Fruit fly (Drosophila melanogaster) whole organism, prepupa: ENCODE measurements around the gene Rdh.

Experiments
- Blimp-1 ChIP-seq: fragments of 200-800 bp; sonication (Bioruptor generic); optimal IDR thresholded peaks from 3 replicates; lab custom pipeline; 2017; ENCODE audit warnings: missing biosample characterization, missing genetic modification characterization, mild to moderate bottlenecking, moderate library complexity, missing genetic modification reagents
- CG10631 ChIP-seq: fragments of 200-800 bp; sonication (Bioruptor generic); optimal IDR thresholded peaks from 2 replicates; lab custom pipeline; 2016; ENCODE audit warnings: missing biosample characterization, missing genetic modification characterization
- CG10669 ChIP-seq: fragments of 200-800 bp; sonication (Bioruptor generic); optimal IDR thresholded peaks from 3 replicates; lab custom pipeline; 2018; ENCODE audit warnings: missing biosample characterization, mild to moderate bottlenecking, missing genetic modification characterization, moderate library complexity
- CG11902 ChIP-seq: fragments of 200-800 bp; sonication (Bioruptor generic); optimal IDR thresholded peaks from 3 replicates; lab custom pipeline; 2016; ENCODE audit warnings: missing biosample characterization, missing genetic modification characterization
- CG15336 ChIP-seq: fragments of 200-800 bp; sonication (Bioruptor generic); IDR thresholded peaks from 2 replicates; pipeline ENCODE4 v1.3.6; 2022; ENCODE audit warnings: missing biosample characterization, missing genetic modification characterization
- CG1621 ChIP-seq: fragments of 200-800 bp; sonication (Bioruptor generic); optimal IDR thresholded peaks from 3 replicates; lab custom pipeline; 2018; ENCODE audit warnings: missing biosample characterization, mild to moderate bottlenecking, missing genetic modification characterization
- CG16779 ChIP-seq: fragments of 200-800 bp; sonication (Bioruptor generic); optimal IDR thresholded peaks from 3 replicates; lab custom pipeline; 2017; ENCODE audit warnings: missing biosample characterization, mild to moderate bottlenecking, missing genetic modification characterization
- CG3032 ChIP-seq: fragments of 200-800 bp; optimal IDR thresholded peaks from 2 replicates; lab custom pipeline; 2019; ENCODE audit warnings: missing biosample characterization, mild to moderate bottlenecking, missing genetic modification characterization, moderate library complexity
- CG32006 ChIP-seq: fragments of 200-800 bp; sonication (Bioruptor generic); optimal IDR thresholded peaks from 3 replicates; lab custom pipeline; 2017; ENCODE audit warnings: missing biosample characterization, mild to moderate bottlenecking, missing genetic modification characterization
- CG4318 ChIP-seq: fragments of 200-800 bp; sonication (Bioruptor generic); optimal IDR thresholded peaks from 3 replicates; lab custom pipeline; 2017; ENCODE audit warnings: missing biosample characterization, mild to moderate bottlenecking, missing genetic modification characterization
- CG6163 ChIP-seq: fragments of 200-800 bp; sonication (Bioruptor generic); IDR thresholded peaks from 3 replicates; pipeline ENCODE4 v1.3.6; 2022; ENCODE audit warnings: missing biosample characterization, missing genetic modification characterization
- CG6276 ChIP-seq: fragments of 200-800 bp; sonication (Bioruptor generic); optimal IDR thresholded peaks from 2 replicates; lab custom pipeline; 2017; ENCODE audit warnings: missing biosample characterization, mild to moderate bottlenecking, missing genetic modification characterization
- CG6792 ChIP-seq: fragments of 200-800 bp; sonication (Bioruptor generic); optimal IDR thresholded peaks from 3 replicates; lab custom pipeline; 2016; ENCODE audit warnings: missing biosample characterization, missing genetic modification characterization
- CG6808 ChIP-seq: fragments of 200-800 bp; sonication (Bioruptor generic); optimal IDR thresholded peaks from 3 replicates; lab custom pipeline; 2017; ENCODE audit warnings: missing biosample characterization, missing genetic modification characterization, mild to moderate bottlenecking, moderate library complexity, missing genetic modification reagents
- CG6854 ChIP-seq: fragments of 200-800 bp; sonication (Bioruptor generic); optimal IDR thresholded peaks from 2 replicates; lab custom pipeline; 2017; ENCODE audit warnings: missing biosample characterization, mild to moderate bottlenecking, missing genetic modification characterization
- CG7368 ChIP-seq: fragments of 200-800 bp; sonication (Bioruptor generic); optimal IDR thresholded peaks from 3 replicates; lab custom pipeline; 2016; ENCODE audit warnings: missing biosample characterization, missing genetic modification characterization
- CG8119 ChIP-seq: fragments of 200-800 bp; sonication (Bioruptor generic); IDR thresholded peaks from 3 replicates; pipeline ENCODE4 v1.3.6; 2022; ENCODE audit warnings: missing biosample characterization, missing genetic modification characterization
- CG8319 ChIP-seq: fragments of 200-800 bp; sonication (Bioruptor generic); optimal IDR thresholded peaks from 3 replicates; lab custom pipeline; 2016; ENCODE audit warnings: missing biosample characterization, missing genetic modification characterization
- CG8632 ChIP-seq: fragments of 200-800 bp; sonication (Bioruptor generic); optimal IDR thresholded peaks from 3 replicates; lab custom pipeline; 2016; ENCODE audit warnings: missing biosample characterization, missing genetic modification characterization
- Eip78C ChIP-seq: fragments of 200-800 bp; sonication (Bioruptor generic); peaks from one replicate; lab custom pipeline; 2016; ENCODE audit warnings: missing biosample characterization, missing genetic modification characterization
- Eip93F ChIP-seq: fragments of 200-800 bp; sonication (Bioruptor generic); optimal IDR thresholded peaks from 2 replicates; lab custom pipeline; 2016; ENCODE audit warnings: missing biosample characterization, mild to moderate bottlenecking, missing genetic modification characterization
- Ets21C ChIP-seq: fragments of 200-800 bp; sonication (Bioruptor generic); optimal IDR thresholded peaks from 3 replicates; lab custom pipeline; 2016; ENCODE audit warnings: missing biosample characterization, missing genetic modification characterization
- Ets96B ChIP-seq: fragments of 200-800 bp; optimal IDR thresholded peaks from 2 replicates; lab custom pipeline; 2019; ENCODE audit warnings: missing biosample characterization, mild to moderate bottlenecking, missing genetic modification characterization, moderate library complexity
- Gug ChIP-seq: fragments of 200-800 bp; sonication (Bioruptor generic); IDR thresholded peaks from 2 replicates; pipeline ENCODE4 v1.3.6; 2022; ENCODE audit warnings: missing biosample characterization, missing genetic modification characterization
- Hr39 ChIP-seq: fragments of 200-800 bp; sonication (Bioruptor generic); optimal IDR thresholded peaks from 2 replicates; lab custom pipeline; 2016; ENCODE audit warnings: missing biosample characterization, missing genetic modification characterization
- Hr4 ChIP-seq: fragments of 200-800 bp; sonication (Bioruptor generic); optimal IDR thresholded peaks from 3 replicates; lab custom pipeline; 2016; ENCODE audit warnings: missing biosample characterization, missing genetic modification characterization
- Met ChIP-seq: fragments of 200-800 bp; sonication (Bioruptor generic); optimal IDR thresholded peaks from 3 replicates; lab custom pipeline; 2016; ENCODE audit warnings: missing biosample characterization, missing genetic modification characterization
- OdsH ChIP-seq: fragments of 200-800 bp; sonication (Bioruptor generic); optimal IDR thresholded peaks from 3 replicates; lab custom pipeline; 2016; ENCODE audit warnings: missing biosample characterization, missing genetic modification characterization
- Smox ChIP-seq: fragments of 200-800 bp; sonication (Bioruptor generic); optimal IDR thresholded peaks from 3 replicates; lab custom pipeline; 2016; ENCODE audit warnings: missing biosample characterization, missing genetic modification characterization
- Sox102F ChIP-seq: fragments of 200-800 bp; sonication (Bioruptor generic); optimal IDR thresholded peaks from 2 replicates; lab custom pipeline; 2016; ENCODE audit warnings: missing biosample characterization, mild to moderate bottlenecking, missing genetic modification characterization
- Sox14 ChIP-seq: fragments of 200-800 bp; sonication (Bioruptor generic); optimal IDR thresholded peaks from 3 replicates; lab custom pipeline; 2016; ENCODE audit warnings: missing biosample characterization, missing genetic modification characterization
- acj6 ChIP-seq: fragments of 200-800 bp; sonication (Bioruptor generic); optimal IDR thresholded peaks from 3 replicates; lab custom pipeline; 2016; ENCODE audit warnings: missing biosample characterization, missing genetic modification characterization
- cyc ChIP-seq: fragments of 200-800 bp; sonication (Bioruptor generic); optimal IDR thresholded peaks from 3 replicates; lab custom pipeline; 2016; ENCODE audit warnings: missing biosample characterization, missing genetic modification characterization
- dsx ChIP-seq: fragments of 200-800 bp; optimal IDR thresholded peaks from 3 replicates; lab custom pipeline; 2019; ENCODE audit warnings: missing biosample characterization, mild to moderate bottlenecking, missing genetic modification characterization, moderate library complexity; ENCODE audit not compliant: poor library complexity, severe bottlenecking
- fd59A ChIP-seq: fragments of 200-800 bp; sonication (Bioruptor generic); optimal IDR thresholded peaks from 2 replicates; lab custom pipeline; 2017; ENCODE audit warnings: missing biosample characterization, mild to moderate bottlenecking, missing genetic modification characterization, missing genetic modification reagents
- lz ChIP-seq: fragments of 200-800 bp; sonication (Bioruptor generic); optimal IDR thresholded peaks from 3 replicates; lab custom pipeline; 2016; ENCODE audit warnings: missing biosample characterization, missing genetic modification characterization
- net ChIP-seq: fragments of 200-800 bp; sonication (Bioruptor generic); optimal IDR thresholded peaks from 3 replicates; lab custom pipeline; 2016; ENCODE audit warnings: missing biosample characterization, missing genetic modification characterization
- ss ChIP-seq, 2 experiments: fragments of 200-800 bp; sonication (Bioruptor generic); optimal IDR thresholded peaks; 2 replicates in 1 of 2; 3 replicates in 1 of 2; lab custom pipeline; 2017 to 2018; ENCODE audit warnings: mild to moderate bottlenecking in 2 of 2, missing biosample characterization in 2 of 2, missing genetic modification characterization in 2 of 2, moderate library complexity in 1 of 2
- svp ChIP-seq: fragments of 200-800 bp; sonication (Bioruptor generic); peaks from one replicate; lab custom pipeline; 2016; ENCODE audit warnings: missing biosample characterization, missing genetic modification characterization
- topi ChIP-seq: fragments of 200-800 bp; sonication (Bioruptor generic); optimal IDR thresholded peaks from 3 replicates; lab custom pipeline; 2016; ENCODE audit warnings: missing biosample characterization, missing genetic modification characterization
- vri ChIP-seq: fragments of 200-800 bp; sonication (Bioruptor generic); optimal IDR thresholded peaks from 3 replicates; lab custom pipeline; 2016; ENCODE audit warnings: missing biosample characterization, mild to moderate bottlenecking, missing genetic modification characterization

Gene Rdh

DNA sequence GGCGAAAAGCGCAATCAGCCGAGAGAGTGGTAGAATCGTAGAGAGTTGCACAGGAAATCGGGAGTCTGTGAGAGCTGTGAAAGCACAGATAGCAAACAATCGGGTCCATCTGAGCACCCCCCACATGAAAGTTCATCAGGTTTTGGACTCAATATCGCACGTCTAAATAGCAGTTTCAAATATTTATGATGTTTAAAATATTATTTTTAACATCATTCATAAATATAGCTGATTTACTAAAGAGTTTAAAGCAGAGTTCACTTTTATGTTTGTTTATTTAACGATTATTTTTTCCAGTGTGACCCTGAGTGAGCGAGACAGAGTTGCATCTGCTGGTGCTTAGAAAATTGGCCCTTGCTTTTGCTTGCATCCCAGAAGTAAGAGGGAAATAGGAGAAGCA lies 23.9 kb upstream of the Rdh start:
- TF ChIP-seq CG16779 (tag; lab: Kevin White, UChicago) (no peak), CG7368 (GFP tag; lab: Kevin White, UChicago) (no peak), CG6808 (GFP tag; lab: Kevin White, UChicago) (no peak), dsx (GFP tag; lab: Kevin White, UChicago) (peak; percentile 22), CG4318 (GFP tag; lab: Kevin White, UChicago) (peak; percentile 30), cyc (GFP tag; lab: Kevin White, UChicago) (no peak), fd59A (GFP tag; lab: Kevin White, UChicago) (peak; percentile 1), svp (GFP tag; lab: Kevin White, UChicago) (no peak), Sox14 (GFP tag; lab: Kevin White, UChicago) (no peak), ss (GFP tag; optimal IDR thresholded peaks at IDR 0.05; lab: Kevin White, UChicago) (peak in 1 of 2 experiments; percentile 18), Gug (GFP tag; lab: Robert Waterston, UW) (peak; percentile 17; the same call in 1 of the 2 replicates), CG1621 (tag; lab: Kevin White, UChicago) (no peak), Ets96B (tag; lab: Kevin White, UChicago) (peak; percentile 42), Eip93F (GFP tag; lab: Kevin White, UChicago) (no peak), CG15336 (peak; percentile 39; the same call in 1 of the 2 replicates), CG8119 (0 out of 3 replicates have a peak, but pooled peaks have one; percentile 34), CG6163 (peak; percentile 43; the same call in 1 of the 3 replicates), lz (GFP tag; lab: Kevin White, UChicago) (no peak), vri (no peak), CG3032 (tag; lab: Kevin White, UChicago) (no peak), Smox (GFP tag; lab: Kevin White, UChicago) (no peak), OdsH (GFP tag; lab: Kevin White, UChicago) (peak; percentile 2), net (GFP tag; lab: Kevin White, UChicago) (no peak)

DNA sequence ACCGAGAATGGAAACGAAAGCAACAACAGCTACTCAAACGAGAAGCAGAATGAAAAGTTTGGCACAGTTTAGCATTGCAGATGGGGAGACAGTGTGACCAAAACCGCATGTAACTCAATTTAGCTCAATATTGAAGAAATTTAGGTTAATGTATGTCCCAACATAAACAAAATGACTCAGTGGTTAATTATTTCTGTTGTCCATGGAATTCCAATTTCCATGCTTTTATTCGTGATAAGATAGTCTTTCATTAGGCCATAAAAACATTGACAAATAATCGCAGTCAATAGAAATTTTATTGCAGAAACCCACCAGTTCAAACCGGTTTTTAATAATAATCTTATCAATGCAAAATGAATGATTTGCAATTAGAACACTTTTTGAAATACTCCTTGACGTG lies 23.4 kb upstream of the Rdh start:
- TF ChIP-seq Eip93F (GFP tag; lab: Kevin White, UChicago), result peak; percentile 40
- no peak for TF ChIP-seq lz (GFP tag; lab: Kevin White, UChicago)
- no peak for TF ChIP-seq Ets21C (GFP tag; lab: Kevin White, UChicago)
- no peak for TF ChIP-seq CG16779 (tag; lab: Kevin White, UChicago)
- TF ChIP-seq CG32006 (GFP tag; lab: Kevin White, UChicago), result peak; percentile 46
- TF ChIP-seq ss (GFP tag; optimal IDR thresholded peaks at IDR 0.05; lab: Kevin White, UChicago), result peak in 1 of 2 experiments; percentile 1
- no peak for TF ChIP-seq Blimp-1
- peak; percentile 17 for TF ChIP-seq topi (GFP tag; lab: Kevin White, UChicago)
- no peak for TF ChIP-seq fd59A (GFP tag; lab: Kevin White, UChicago)
- TF ChIP-seq acj6 (GFP tag; lab: Kevin White, UChicago), result no peak
- TF ChIP-seq Smox (GFP tag; lab: Kevin White, UChicago), result no peak
- peak; percentile 10 for TF ChIP-seq Met
- TF ChIP-seq cyc (GFP tag; lab: Kevin White, UChicago), result no peak
- no peak for TF ChIP-seq CG11902
- no peak for TF ChIP-seq CG1621 (tag; lab: Kevin White, UChicago)
- TF ChIP-seq Eip78C (GFP tag; lab: Kevin White, UChicago), result peak; percentile 61
- no peak for TF ChIP-seq CG8319 (GFP tag; lab: Kevin White, UChicago)
- no peak for TF ChIP-seq CG6792 (GFP tag; lab: Kevin White, UChicago)
- TF ChIP-seq CG6276, result peak; percentile 7
- TF ChIP-seq svp (GFP tag; lab: Kevin White, UChicago), result peak; percentile 65
- TF ChIP-seq Sox102F (GFP tag; lab: Kevin White, UChicago), result no peak
- no peak for TF ChIP-seq CG4318 (GFP tag; lab: Kevin White, UChicago)
- TF ChIP-seq Sox14 (GFP tag; lab: Kevin White, UChicago), result no peak
- no peak for TF ChIP-seq CG8632 (GFP tag; lab: Kevin White, UChicago)
- TF ChIP-seq CG8119, result no peak
- TF ChIP-seq CG6854 (GFP tag; lab: Kevin White, UChicago), result no peak
- TF ChIP-seq Hr4, result peak; percentile 38
- peak; percentile 17 for TF ChIP-seq Hr39 (GFP tag; lab: Kevin White, UChicago)
- peak; percentile 5 for TF ChIP-seq CG10669 (GFP tag; lab: Kevin White, UChicago)
- TF ChIP-seq CG7368 (GFP tag; lab: Kevin White, UChicago), result no peak
- peak; percentile 13 for TF ChIP-seq OdsH (GFP tag; lab: Kevin White, UChicago)
- TF ChIP-seq CG6808 (GFP tag; lab: Kevin White, UChicago), result no peak
- no peak for TF ChIP-seq CG10631 (GFP tag; lab: Kevin White, UChicago)
- TF ChIP-seq, all 60 proteins: peak for 12
